Fruit fly (Drosophila melanogaster) whole organism, embryonic: ENCODE measurements around the gene Sec61alpha.

Experiments
- Ada2b ChIP-seq: fragments of 200-800 bp; sonication (Bioruptor generic); IDR thresholded peaks from 2 replicates; pipeline ENCODE4 v1.3.6; 2022; ENCODE audit warnings: missing biosample characterization, missing genetic modification characterization
- Aef1 ChIP-seq: fragments of 200-800 bp; sonication (Bioruptor generic); IDR thresholded peaks from 3 replicates; pipeline ENCODE4 v1.3.6; 2022; ENCODE audit warnings: missing biosample characterization, missing genetic modification characterization
- CG12236 ChIP-seq: fragments of 200-800 bp; sonication (Bioruptor generic); optimal IDR thresholded peaks from 2 replicates; lab custom pipeline; 2016; ENCODE audit warnings: missing biosample characterization, missing genetic modification characterization
- CG1233 ChIP-seq: fragments of 200-800 bp; sonication (Bioruptor generic); optimal IDR thresholded peaks from 4 replicates; lab custom pipeline; 2018; ENCODE audit warnings: missing biosample characterization, mild to moderate bottlenecking, missing genetic modification characterization
- CG12769 ChIP-seq: fragments of 200-800 bp; sonication (Bioruptor generic); optimal IDR thresholded peaks from 2 replicates; lab custom pipeline; 2019; ENCODE audit warnings: missing biosample characterization, mild to moderate bottlenecking, missing genetic modification characterization, moderate library complexity
- CG13123 ChIP-seq: fragments of 200-800 bp; sonication (Bioruptor generic); optimal IDR thresholded peaks from 2 replicates; lab custom pipeline; 2016; ENCODE audit warnings: missing biosample characterization, missing genetic modification characterization
- CG14014 ChIP-seq: fragments of 200-800 bp; sonication (Bioruptor generic); IDR thresholded peaks from 2 replicates; pipeline ENCODE4 v1.3.6; 2022; ENCODE audit warnings: missing biosample characterization, missing genetic modification characterization
- CG14441 ChIP-seq: fragments of 200-800 bp; sonication (Bioruptor generic); IDR thresholded peaks from 2 replicates; pipeline ENCODE4 v1.3.6; 2022; ENCODE audit warnings: missing biosample characterization, missing genetic modification characterization
- CG15696 ChIP-seq: fragments of 200-800 bp; sonication (Bioruptor generic); optimal IDR thresholded peaks from 2 replicates; lab custom pipeline; 2019; ENCODE audit warnings: missing biosample characterization, mild to moderate bottlenecking, missing genetic modification characterization, moderate library complexity
- CG16815 ChIP-seq: fragments of 200-800 bp; sonication (Bioruptor generic); optimal IDR thresholded peaks from 3 replicates; lab custom pipeline; 2017; ENCODE audit warnings: missing biosample characterization, mild to moderate bottlenecking, missing genetic modification characterization
- CG33213 ChIP-seq: fragments of 200-800 bp; sonication (Bioruptor generic); optimal IDR thresholded peaks from 3 replicates; lab custom pipeline; 2016; ENCODE audit warnings: missing biosample characterization, missing genetic modification characterization
- CG43689 ChIP-seq: fragments of 200-800 bp; sonication (Bioruptor generic); IDR thresholded peaks from 2 replicates; pipeline ENCODE4 v1.3.6; 2022; ENCODE audit warnings: missing biosample characterization, missing genetic modification characterization
- CG4707 ChIP-seq: fragments of 200-800 bp; sonication (Bioruptor generic); optimal IDR thresholded peaks from 2 replicates; lab custom pipeline; 2018; ENCODE audit warnings: missing biosample characterization, mild to moderate bottlenecking, missing genetic modification characterization, moderate library complexity
- CG6175 ChIP-seq: fragments of 200-800 bp; sonication (Bioruptor generic); IDR thresholded peaks from 3 replicates; pipeline ENCODE4 v1.3.6; 2022; ENCODE audit warnings: missing biosample characterization, missing genetic modification characterization
- CG6689 ChIP-seq: fragments of 200-800 bp; sonication (Bioruptor generic); IDR thresholded peaks from 2 replicates; pipeline ENCODE4 v1.3.6; 2022; ENCODE audit warnings: missing biosample characterization, missing genetic modification characterization
- CG8388 ChIP-seq: fragments of 200-800 bp; sonication (Bioruptor generic); optimal IDR thresholded peaks from 2 replicates; lab custom pipeline; 2019; ENCODE audit warnings: missing biosample characterization, mild to moderate bottlenecking, missing genetic modification characterization, moderate library complexity
- CG8478 ChIP-seq: fragments of >200 bp; optimal IDR thresholded peaks from 2 replicates; lab custom pipeline; 2018
- CG9215 ChIP-seq: fragments of 200-800 bp; sonication (Bioruptor generic); IDR thresholded peaks from 2 replicates; pipeline ENCODE4 v1.3.6; 2022; ENCODE audit warnings: missing biosample characterization, missing genetic modification characterization
- CG9932 ChIP-seq: fragments of 200-800 bp; sonication (Bioruptor generic); IDR thresholded peaks from 2 replicates; pipeline ENCODE4 v1.3.6; 2022; ENCODE audit warnings: missing biosample characterization, missing genetic modification characterization
- CkIIα-i1 ChIP-seq: fragments of 200-800 bp; sonication (Bioruptor generic); IDR thresholded peaks from 2 replicates; pipeline ENCODE4 v1.3.6; 2022; ENCODE audit warnings: missing biosample characterization, missing genetic modification characterization
- Ets65A ChIP-seq: fragments of 200-800 bp; sonication (Bioruptor generic); peaks from one replicate; lab custom pipeline; 2016; ENCODE audit warnings: missing biosample characterization, missing genetic modification characterization
- HLH54F ChIP-seq: fragments of 200-800 bp; sonication (Bioruptor generic); optimal IDR thresholded peaks from 3 replicates; lab custom pipeline; 2016; ENCODE audit warnings: missing biosample characterization, missing genetic modification characterization
- Hr78 ChIP-seq, 2 experiments: fragments of 200-800 bp in 1 of 2; fragments of >200 bp in 1 of 2; sonication (Bioruptor generic) in 1 of 2; optimal IDR thresholded peaks; 2 replicates each; lab custom pipeline; 2017 to 2019; ENCODE audit warnings: missing biosample characterization in 2 of 2, missing genetic modification characterization in 2 of 2, mild to moderate bottlenecking in 1 of 2, moderate library complexity in 1 of 2
- Hsf ChIP-seq: fragments of 200-800 bp; sonication (Bioruptor generic); optimal IDR thresholded peaks from 3 replicates; lab custom pipeline; 2016; ENCODE audit warnings: missing biosample characterization, missing genetic modification characterization
- Jarid2 ChIP-seq: fragments of 200-800 bp; sonication (Bioruptor generic); optimal IDR thresholded peaks from 3 replicates; lab custom pipeline; 2017; ENCODE audit warnings: mild to moderate bottlenecking, missing biosample characterization, missing genetic modification reagents, missing genetic modification characterization
- NC2α ChIP-seq: fragments of 200-800 bp; sonication (Bioruptor generic); optimal IDR thresholded peaks from 2 replicates; lab custom pipeline; 2016; ENCODE audit warnings: missing biosample characterization, missing genetic modification characterization
- Nf-YB ChIP-seq: fragments of 200-800 bp; sonication (Bioruptor generic); optimal IDR thresholded peaks from 3 replicates; lab custom pipeline; 2019; ENCODE audit warnings: missing biosample characterization, mild to moderate bottlenecking, missing genetic modification characterization, moderate library complexity
- PHDP ChIP-seq: fragments of 200-800 bp; sonication (Bioruptor generic); optimal IDR thresholded peaks from 3 replicates; lab custom pipeline; 2018; ENCODE audit warnings: missing biosample characterization, mild to moderate bottlenecking, missing genetic modification characterization, moderate library complexity
- Stat92E ChIP-seq, 3 experiments: fragments of >200 bp in 2 of 3; fragments of 200-800 bp in 1 of 3; sonication (Bioruptor generic) in 1 of 3; optimal IDR thresholded peaks; 2 replicates each; lab custom pipeline; 2017 to 2019; ENCODE audit warnings: missing biosample characterization in 3 of 3, missing genetic modification characterization in 3 of 3, mild to moderate bottlenecking in 1 of 3, moderate library complexity in 1 of 3
- chinmo ChIP-seq: fragments of 200-800 bp; sonication (Bioruptor generic); IDR thresholded peaks from 4 replicates; pipeline ENCODE4 v1.3.6; 2022; ENCODE audit warnings: missing biosample characterization, missing genetic modification characterization; ENCODE audit not compliant: partially characterized antibody
- en ChIP-seq: fragments of 200-800 bp; sonication (Bioruptor generic); optimal IDR thresholded peaks from 2 replicates; lab custom pipeline; 2016; ENCODE audit warnings: missing biosample characterization, missing genetic modification characterization
- esg ChIP-seq: fragments of 200-800 bp; sonication (Bioruptor generic); conservative IDR thresholded peaks from 2 replicates; pipeline ENCODE4 v1.3.6; 2022; ENCODE audit warnings: missing biosample characterization, missing genetic modification characterization
- gem ChIP-seq: fragments of 200-800 bp; sonication (Bioruptor generic); optimal IDR thresholded peaks from 2 replicates; lab custom pipeline; 2019; ENCODE audit warnings: missing biosample characterization, mild to moderate bottlenecking, missing genetic modification characterization, moderate library complexity
- insv ChIP-seq, 2 experiments: fragments of 200-800 bp; sonication (Bioruptor generic); optimal IDR thresholded peaks; 3 replicates each; lab custom pipeline; 2016 to 2018; ENCODE audit warnings: missing biosample characterization in 2 of 2, missing genetic modification characterization in 2 of 2
- kah ChIP-seq: fragments of 200-800 bp; sonication (Bioruptor generic); optimal IDR thresholded peaks from 2 replicates; lab custom pipeline; 2018; ENCODE audit warnings: missing biosample characterization, mild to moderate bottlenecking, missing genetic modification characterization
- kni ChIP-seq: fragments of 200-800 bp; sonication (Bioruptor generic); optimal IDR thresholded peaks from 3 replicates; lab custom pipeline; 2017; ENCODE audit warnings: mild to moderate bottlenecking, missing biosample characterization, missing genetic modification reagents, missing genetic modification characterization
- lab ChIP-seq: fragments of 200-800 bp; sonication (Bioruptor generic); optimal IDR thresholded peaks from 3 replicates; lab custom pipeline; 2017; ENCODE audit warnings: missing biosample characterization, missing genetic modification characterization, mild to moderate bottlenecking, moderate library complexity, missing genetic modification reagents
- nau ChIP-seq: fragments of 200-800 bp; sonication (Bioruptor generic); optimal IDR thresholded peaks from 3 replicates; lab custom pipeline; 2017; ENCODE audit warnings: missing biosample characterization, mild to moderate bottlenecking, missing genetic modification characterization, missing genetic modification reagents
- nerfin-2 ChIP-seq: fragments of 200-800 bp; sonication (Bioruptor generic); IDR thresholded peaks from 2 replicates; pipeline ENCODE4 v1.3.6; 2022; ENCODE audit warnings: missing biosample characterization, missing genetic modification characterization; ENCODE audit not compliant: partially characterized antibody
- nom ChIP-seq: fragments of 200-800 bp; sonication (Bioruptor generic); optimal IDR thresholded peaks from 2 replicates; lab custom pipeline; 2017; ENCODE audit warnings: missing biosample characterization, missing genetic modification characterization, mild to moderate bottlenecking, moderate library complexity, missing genetic modification reagents
- org-1 ChIP-seq: fragments of 200-800 bp; sonication (Bioruptor generic); optimal IDR thresholded peaks from 2 replicates; lab custom pipeline; 2017; ENCODE audit warnings: missing biosample characterization, missing genetic modification characterization
- otp ChIP-seq: fragments of 200-800 bp; sonication (Bioruptor generic); IDR thresholded peaks from 3 replicates; pipeline ENCODE4, ENCODE4 v1.3.6; 2022; ENCODE audit warnings: missing biosample characterization, missing genetic modification characterization
- p53 ChIP-seq: fragments of 200-800 bp; sonication (Bioruptor generic); optimal IDR thresholded peaks from 2 replicates; lab custom pipeline; 2016; ENCODE audit warnings: missing biosample characterization, missing genetic modification characterization
- pfk ChIP-seq: fragments of 200-800 bp; sonication (Bioruptor generic); optimal IDR thresholded peaks from 2 replicates; lab custom pipeline; 2018; ENCODE audit warnings: missing biosample characterization, mild to moderate bottlenecking, missing genetic modification characterization, moderate library complexity
- schlank ChIP-seq: fragments of 200-800 bp; sonication (Bioruptor generic); optimal IDR thresholded peaks from 2 replicates; lab custom pipeline; 2018; ENCODE audit warnings: missing biosample characterization, mild to moderate bottlenecking, missing genetic modification characterization
- sna ChIP-seq: fragments of 200-800 bp; sonication (Bioruptor generic); IDR thresholded peaks from 2 replicates; pipeline ENCODE4 v1.3.6; 2022; ENCODE audit warnings: missing biosample characterization, missing genetic modification characterization; ENCODE audit not compliant: partially characterized antibody
- sob ChIP-seq: fragments of 200-800 bp; sonication (Bioruptor generic); IDR thresholded peaks from 2 replicates; pipeline ENCODE4 v1.3.6; 2022; ENCODE audit warnings: missing biosample characterization, missing genetic modification characterization
- sqz ChIP-seq: fragments of 200-800 bp; sonication (Bioruptor generic); optimal IDR thresholded peaks from 3 replicates; lab custom pipeline; 2018; ENCODE audit warnings: missing biosample characterization, mild to moderate bottlenecking, missing genetic modification characterization
- sr ChIP-seq: fragments of 200-800 bp; sonication (Bioruptor generic); IDR thresholded peaks from 3 replicates; pipeline ENCODE4 v1.3.6; 2022; ENCODE audit warnings: missing biosample characterization, missing genetic modification characterization
- vnd ChIP-seq: fragments of 200-800 bp; sonication (Bioruptor generic); IDR thresholded peaks from 3 replicates; pipeline ENCODE4 v1.3.6; 2022; ENCODE audit warnings: missing biosample characterization, missing genetic modification characterization; ENCODE audit not compliant: partially characterized antibody
- wor ChIP-seq: fragments of 200-800 bp; sonication (Bioruptor generic); IDR thresholded peaks from 2 replicates; pipeline ENCODE4 v1.3.6; 2022; ENCODE audit warnings: missing biosample characterization, missing genetic modification characterization

Sec61alpha gene

dm6 chr2L:6470100-6470644, 10.2 kb downstream of the Sec61alpha start:
- TF ChIP-seq otp (GFP tag; lab: Robert Waterston, UW) (no peak), CG6175 (GFP tag; lab: Robert Waterston, UW) (no peak), CG4707 (no peak), CG8478 (lab: Kevin White, UChicago) (no peak), CG13123 (GFP tag; lab: Kevin White, UChicago) (no peak), CG12769 (tag; lab: Kevin White, UChicago) (no peak), CG33213 (GFP tag; lab: Kevin White, UChicago) (no peak), sqz (GFP tag; lab: Kevin White, UChicago) (no peak), wor (GFP tag; lab: Robert Waterston, UW) (no peak), CkIIα-i1 (GFP tag; lab: Robert Waterston, UW) (no peak), CG16815 (GFP tag; lab: Kevin White, UChicago) (no peak), Ets65A (GFP tag; lab: Kevin White, UChicago) (no peak), Ada2b (no peak), Nf-YB (no peak), CG43689 (GFP tag; lab: Robert Waterston, UW) (no peak), PHDP (tag; lab: Kevin White, UChicago) (no peak), HLH54F (GFP tag; lab: Kevin White, UChicago) (no peak), p53 (GFP tag; lab: Kevin White, UChicago) (no peak), CG1233 (GFP tag; lab: Kevin White, UChicago) (no peak), CG12236 (GFP tag; lab: Kevin White, UChicago) (no peak), Hr78 (GFP tag; optimal IDR thresholded peaks at IDR 0.05; lab: Kevin White, UChicago) (peak in 1 of 2 experiments; percentile 28), sna (GFP tag; lab: Robert Waterston, UW) (no peak), kni (GFP tag; lab: Kevin White, UChicago) (peak; percentile 20), en (GFP tag; lab: Kevin White, UChicago) (no peak), esg (GFP tag; lab: Robert Waterston, UW) (no peak), kah (GFP tag; lab: Kevin White, UChicago) (no peak), insv (GFP tag; optimal IDR thresholded peaks at IDR 0.05; lab: Kevin White, UChicago) (no peak), CG9932 (no peak), NC2α (GFP tag; lab: Kevin White, UChicago) (no peak), Hsf (GFP tag; lab: Kevin White, UChicago) (no peak), lab (GFP tag; lab: Kevin White, UChicago) (no peak), CG6689 (GFP tag; lab: Robert Waterston, UW) (no peak), nom (GFP tag; lab: Kevin White, UChicago) (no peak), chinmo (peak; percentile 45; the same call in 1 of the 4 replicates), CG14014 (no peak), Jarid2 (no peak), CG9215 (GFP tag; lab: Robert Waterston, UW) (no peak), sr (GFP tag; lab: Robert Waterston, UW) (no peak), Stat92E (GFP tag; optimal IDR thresholded peaks at IDR 0.05; lab: Kevin White, UChicago) (peak in 1 of 3 experiments; percentile 64), nau (GFP tag; lab: Kevin White, UChicago) (no peak), sob (GFP tag; lab: Robert Waterston, UW) (no peak), CG14441 (GFP tag; lab: Robert Waterston, UW) (no peak), CG8388 (GFP tag; lab: Kevin White, UChicago) (no peak), nerfin-2 (0 out of 2 replicates have a peak, but pooled peaks have one; percentile 18), gem (tag; lab: Kevin White, UChicago) (no peak), pfk (GFP tag; lab: Kevin White, UChicago) (no peak), schlank (no peak), vnd (no peak), CG15696 (tag; lab: Kevin White, UChicago) (no peak), Aef1 (GFP tag; lab: Robert Waterston, UW) (no peak), org-1 (GFP tag; lab: Kevin White, UChicago) (no peak)
